Fruit fly (Drosophila melanogaster): ENCODE measurements around the gene CG31296.

Gene CG31296

dm6 chr3R:15568569-15568968 is 37.3 kb upstream of the CG31296 start:
- TF ChIP-seq dmrt11E (tag; optimal IDR thresholded peaks at IDR 0.05) (peak; percentile 1), CG15073 (GFP tag; optimal IDR thresholded peaks at IDR 0.05) (no peak), NC2α (GFP tag; optimal IDR thresholded peaks at IDR 0.05) (no peak), CG18599 (GFP tag; optimal IDR thresholded peaks at IDR 0.05) (peak; percentile 24), Ssrp (tag; optimal IDR thresholded peaks at IDR 0.05) (no peak), wek (GFP tag; optimal IDR thresholded peaks at IDR 0.05) (no peak), CG2678 (tag; optimal IDR thresholded peaks at IDR 0.05) (peak; percentile 5), CG7271 (tag; optimal IDR thresholded peaks at IDR 0.05) (no peak), CG31441 (GFP tag; IDR thresholded peaks at IDR 0.05) (0 out of 2 replicates have a peak, but pooled peaks have one; percentile 20), Oaz (GFP tag; IDR thresholded peaks at IDR 0.05) (no peak), lab (GFP tag; optimal IDR thresholded peaks at IDR 0.05) (peak; percentile 31), Blimp-1 (GFP tag; optimal IDR thresholded peaks at IDR 0.05) (peak; percentile 2), CG12071 (GFP tag; optimal IDR thresholded peaks at IDR 0.05) (no peak), CG18011 (GFP tag; optimal IDR thresholded peaks at IDR 0.05) (no peak), dati (GFP tag; IDR thresholded peaks at IDR 0.05) (no peak), CG12391 (tag; optimal IDR thresholded peaks at IDR 0.05) (peak; percentile 14), unc-4 (GFP tag; IDR thresholded peaks at IDR 0.05; ENCODE audit: partially characterized antibody) (no peak), CG4404 (GFP tag; IDR thresholded peaks at IDR 0.05) (peak; percentile 19; the same call in 1 of the 2 replicates), zfh2 (GFP tag; optimal IDR thresholded peaks at IDR 0.05) (no peak), vvl (GFP tag; IDR thresholded peaks at IDR 0.05) (0 out of 2 replicates have a peak, but pooled peaks have one; percentile 18), CG10979 (tag; optimal IDR thresholded peaks at IDR 0.05) (peak; percentile 2), CG11093 (GFP tag; IDR thresholded peaks at IDR 0.05) (no peak), bcd (GFP tag; optimal IDR thresholded peaks at IDR 0.05) (no peak), ATbp (GFP tag; optimal IDR thresholded peaks at IDR 0.05) (no peak), bsh (GFP tag; optimal IDR thresholded peaks at IDR 0.05) (peak in 1 of 2 experiments; percentile 21), Nf-YB (GFP tag; optimal IDR thresholded peaks at IDR 0.05) (no peak), CG3407 (GFP tag; optimal IDR thresholded peaks at IDR 0.05) (no peak), Elba2 (GFP tag; optimal IDR thresholded peaks at IDR 0.05) (no peak), hb (GFP tag; IDR thresholded peaks at IDR 0.05; ENCODE audit: partially characterized antibody) (no peak), dan (GFP tag; IDR thresholded peaks at IDR 0.05) (no peak), CG7839 (tag; optimal IDR thresholded peaks at IDR 0.05) (no peak), gem (tag; optimal IDR thresholded peaks at IDR 0.05) (peak; percentile 22), nom (GFP tag; optimal IDR thresholded peaks at IDR 0.05) (peak; percentile 25), Drgx (GFP tag; IDR thresholded peaks at IDR 0.05) (peak; percentile 40; the same call in 1 of the 2 replicates), Ada2b (GFP tag; IDR thresholded peaks at IDR 0.05) (no peak), yki (optimal IDR thresholded peaks at IDR 0.05) (no peak), psq (GFP tag; optimal IDR thresholded peaks at IDR 0.05) (no peak), fd64A (GFP tag; optimal IDR thresholded peaks at IDR 0.05) (no peak), Sox102F (GFP tag; optimal IDR thresholded peaks at IDR 0.05) (peak; percentile 7), CG13894 (tag; optimal IDR thresholded peaks at IDR 0.05) (no peak), CG18619 (GFP tag; optimal IDR thresholded peaks at IDR 0.05) (no peak), CG15011 (GFP tag; optimal IDR thresholded peaks at IDR 0.05) (no peak), Doc3 (GFP tag; IDR thresholded peaks at IDR 0.05; ENCODE audit: partially characterized antibody) (no peak), phol (tag; optimal IDR thresholded peaks at IDR 0.05) (peak; percentile 8), BtbVII (GFP tag; optimal IDR thresholded peaks at IDR 0.05) (no peak), Dip3 (GFP tag; optimal IDR thresholded peaks at IDR 0.05) (no peak), Nf-YC (tag; optimal IDR thresholded peaks at IDR 0.05) (no peak), CG10209 (GFP tag; optimal IDR thresholded peaks at IDR 0.05) (no peak), CG16863 (GFP tag; optimal IDR thresholded peaks at IDR 0.05) (no peak), CG1602 (GFP tag; optimal IDR thresholded peaks at IDR 0.05) (no peak)
